Worm (Caenorhabditis elegans): ENCODE results near the gene F56D6.20.

F56D6.20 gene

DNA sequence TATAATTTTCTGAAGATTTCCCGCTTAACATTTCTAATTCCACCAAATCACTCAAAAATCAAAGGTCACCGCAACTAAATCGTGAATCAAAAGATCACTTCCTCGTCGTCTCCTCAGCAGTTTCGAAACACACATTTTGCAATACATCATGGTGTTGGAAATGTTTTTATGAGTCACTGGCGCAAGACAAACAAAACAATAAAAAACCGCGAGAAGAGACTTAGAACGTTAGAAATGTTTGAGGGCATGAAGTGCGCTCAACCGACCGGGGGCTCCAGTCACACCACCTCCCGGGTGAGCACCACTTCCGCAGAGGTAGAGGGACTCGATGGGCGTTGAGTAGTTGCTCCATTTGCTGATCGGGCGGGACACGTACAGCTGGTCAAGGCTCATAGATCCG lies 37.4 kb upstream of the F56D6.20 start:
- TF ChIP-seq fos-1 (tag; optimal IDR thresholded peaks at IDR 0.05) (peak; percentile 82), gmeb-1 (tag; optimal IDR thresholded peaks at IDR 0.05) (no peak), egl-27 (tag; optimal IDR thresholded peaks at IDR 0.05) (peak; percentile 21), dmd-4 (tag; optimal IDR thresholded peaks at IDR 0.05) (no peak), elt-3 (tag; optimal IDR thresholded peaks at IDR 0.05) (no peak), nhr-10 (tag; optimal IDR thresholded peaks at IDR 0.05) (no peak), nhr-23 (tag; optimal IDR thresholded peaks at IDR 0.05) (no peak), crh-2 (tag; optimal IDR thresholded peaks at IDR 0.05) (peak; percentile 31), nhr-6 (tag; optimal IDR thresholded peaks at IDR 0.05) (no peak), nhr-21 (tag; optimal IDR thresholded peaks at IDR 0.05) (no peak), nhr-129 (tag; optimal IDR thresholded peaks at IDR 0.05) (peak; percentile 47), unc-55 (GFP tag; optimal IDR thresholded peaks at IDR 0.05) (peak; percentile 75), peb-1 (tag; optimal IDR thresholded peaks at IDR 0.05) (no peak), sma-9 (GFP tag; optimal IDR thresholded peaks at IDR 0.05) (peak; percentile 73), sma-9 (tag; optimal IDR thresholded peaks at IDR 0.05) (no peak), lin-39 (tag; optimal IDR thresholded peaks at IDR 0.05) (no peak), alr-1 (tag; optimal IDR thresholded peaks at IDR 0.05) (no peak), ama-1 (optimal IDR thresholded peaks at IDR 0.05) (no peak), nhr-25 (tag; optimal IDR thresholded peaks at IDR 0.05) (no peak), nhr-11 (tag; optimal IDR thresholded peaks at IDR 0.05) (no peak), aly-2 (tag; optimal IDR thresholded peaks at IDR 0.05) (no peak), ceh-82 (tag; optimal IDR thresholded peaks at IDR 0.05) (no peak), zag-1 (tag; optimal IDR thresholded peaks at IDR 0.05) (no peak), mab-5 (tag; optimal IDR thresholded peaks at IDR 0.05) (peak; percentile 85), ztf-4 (tag; optimal IDR thresholded peaks at IDR 0.05) (no peak), ZK546.5 (tag; optimal IDR thresholded peaks at IDR 0.05) (no peak), lin-13 (GFP tag; optimal IDR thresholded peaks at IDR 0.05) (no peak), snpc-4 (tag; optimal IDR thresholded peaks at IDR 0.05) (no peak), unc-62 (GFP tag; optimal IDR thresholded peaks at IDR 0.05) (no peak), lsy-2 (tag; optimal IDR thresholded peaks at IDR 0.05) (no peak), R02D3.7 (tag; optimal IDR thresholded peaks at IDR 0.05) (no peak), ztf-11 (tag; optimal IDR thresholded peaks at IDR 0.05) (no peak), unc-39 (tag; optimal IDR thresholded peaks at IDR 0.05) (no peak), C34F6.9 (tag; optimal IDR thresholded peaks at IDR 0.05) (peak; percentile 59), mdl-1 (tag; optimal IDR thresholded peaks at IDR 0.05) (no peak), mbf-1 (tag; optimal IDR thresholded peaks at IDR 0.05) (no peak), Y55F3AM.14 (GFP tag; optimal IDR thresholded peaks at IDR 0.05) (peak; percentile 41), blmp-1 (tag; optimal IDR thresholded peaks at IDR 0.05; ENCODE audit: insufficient read depth) (no peak), skn-1 (tag; optimal IDR thresholded peaks at IDR 0.05) (no peak), sem-4 (tag; optimal IDR thresholded peaks at IDR 0.05) (peak; percentile 45), nhr-77 (tag; optimal IDR thresholded peaks at IDR 0.05) (no peak), F13H6.1 (tag; optimal IDR thresholded peaks at IDR 0.05) (peak; percentile 33), ceh-16 (tag; optimal IDR thresholded peaks at IDR 0.05) (no peak), sma-3 (GFP tag; optimal IDR thresholded peaks at IDR 0.05) (peak; percentile 42), ztf-1 (GFP tag; conservative IDR thresholded peaks at IDR 0.05) (no peak), nhr-237 (tag; optimal IDR thresholded peaks at IDR 0.05) (no peak), elt-1 (tag; optimal IDR thresholded peaks at IDR 0.05) (no peak), lin-11 (tag; optimal IDR thresholded peaks at IDR 0.05) (no peak), nhr-12 (tag; optimal IDR thresholded peaks at IDR 0.05) (no peak)

DNA sequence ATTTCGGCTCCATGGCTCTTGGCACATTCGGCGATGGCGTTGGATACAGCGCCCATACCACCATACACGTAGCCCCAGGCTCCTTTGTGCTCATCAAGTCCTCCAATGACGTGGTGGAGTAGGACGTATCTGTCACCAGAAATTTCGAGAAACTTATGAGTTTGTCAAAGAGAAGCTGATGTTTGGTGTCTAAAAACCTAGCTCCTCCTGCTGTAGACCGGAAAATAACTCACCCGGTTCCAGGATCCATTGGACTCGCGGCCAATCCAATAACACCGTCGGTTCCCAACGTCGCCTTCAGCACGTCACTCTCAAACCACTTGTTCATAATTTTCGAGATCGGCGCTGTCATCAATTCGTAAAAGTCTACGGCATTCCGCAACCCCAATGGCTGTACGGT lies 35.7 kb upstream of the F56D6.20 start:
- no peak for TF ChIP-seq nhr-12 (tag; optimal IDR thresholded peaks at IDR 0.05)
- no peak for TF ChIP-seq nhr-23 (tag; optimal IDR thresholded peaks at IDR 0.05)
- no peak for TF ChIP-seq mab-5 (tag; optimal IDR thresholded peaks at IDR 0.05)

All from whole organism, L2 larva.